Worm (Caenorhabditis elegans): ENCODE data around the gene T28F3.9.

T28F3.9 gene

DNA sequence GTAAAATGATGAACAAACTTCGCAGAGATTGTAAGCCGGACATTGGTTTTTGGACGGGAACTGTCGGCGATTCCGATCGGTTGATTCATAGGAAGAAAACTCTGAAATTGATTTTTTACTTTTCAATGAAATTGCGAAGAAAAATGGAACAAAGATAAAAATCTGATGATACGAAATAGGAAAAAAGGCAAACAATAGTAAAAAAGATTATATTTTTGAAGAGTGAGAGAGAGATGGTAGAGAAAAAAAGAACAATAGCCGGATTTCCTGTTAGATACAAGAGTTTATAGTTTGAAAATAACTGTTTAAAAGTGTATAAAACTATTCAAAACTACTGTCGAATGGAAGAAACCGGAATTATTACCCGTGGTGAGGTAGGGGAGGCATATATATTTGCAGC lies 24.2 kb upstream of the T28F3.9 start, which contains the start of gene nra-1:
Gene nra-1 (minus strand): TSS at position 101 of the 400 bp plus-strand sequence.
- no peak for TF ChIP-seq ceh-16 (tag; optimal IDR thresholded peaks at IDR 0.05)
- TF ChIP-seq sea-2 (GFP tag; optimal IDR thresholded peaks at IDR 0.05): no peak
- no peak for TF ChIP-seq ama-1 (optimal IDR thresholded peaks at IDR 0.05)
- no peak for TF ChIP-seq nhr-23 (tag; optimal IDR thresholded peaks at IDR 0.05)
- TF ChIP-seq elt-3 (tag; optimal IDR thresholded peaks at IDR 0.05): no peak
- TF ChIP-seq nhr-43 (tag; optimal IDR thresholded peaks at IDR 0.05; ENCODE audit: poor library complexity, severe bottlenecking): no peak
- no peak for TF ChIP-seq ceh-28 (tag; optimal IDR thresholded peaks at IDR 0.05)
- TF ChIP-seq nhr-76 (tag; optimal IDR thresholded peaks at IDR 0.05): no peak
- no peak for TF ChIP-seq daf-12 (tag; optimal IDR thresholded peaks at IDR 0.05)
- no peak for TF ChIP-seq nhr-77 (tag; optimal IDR thresholded peaks at IDR 0.05)
- TF ChIP-seq lsy-12 (tag; optimal IDR thresholded peaks at IDR 0.05): no peak
- TF ChIP-seq tbx-2 (tag; optimal IDR thresholded peaks at IDR 0.05): no peak
- TF ChIP-seq elt-1 (tag; optimal IDR thresholded peaks at IDR 0.05): no peak
- TF ChIP-seq pqm-1 (tag; optimal IDR thresholded peaks at IDR 0.05): no peak
- TF ChIP-seq lin-39 (tag; optimal IDR thresholded peaks at IDR 0.05): no peak
- TF ChIP-seq nhr-237 (tag; optimal IDR thresholded peaks at IDR 0.05): no peak
- no peak for TF ChIP-seq ceh-9 (tag; optimal IDR thresholded peaks at IDR 0.05)
- no peak for TF ChIP-seq pha-4 (tag; optimal IDR thresholded peaks at IDR 0.05)

DNA sequence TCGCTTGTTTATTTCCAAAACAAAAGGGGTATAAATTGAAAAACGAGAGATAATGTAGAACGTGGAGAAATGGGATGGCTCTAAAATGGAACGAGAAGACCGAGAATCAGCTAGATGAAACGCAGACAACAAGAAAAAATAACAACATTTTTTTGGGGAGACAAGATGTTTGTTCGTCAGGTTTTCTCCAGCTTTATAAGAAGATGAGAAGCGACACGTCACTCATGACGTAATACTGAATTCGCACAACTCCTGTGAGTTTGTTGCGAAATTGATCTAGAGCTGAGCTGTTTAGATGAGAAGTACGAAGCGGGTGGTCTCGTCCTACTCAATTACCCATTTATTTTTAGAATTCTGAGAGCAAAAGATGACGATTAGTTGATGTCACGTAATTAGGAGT lies 23.0 kb upstream of the T28F3.9 start:
- peak; percentile 33 for TF ChIP-seq fkh-10 (GFP tag; optimal IDR thresholded peaks at IDR 0.05)
- peak; percentile 49 for TF ChIP-seq nfya-1 (tag; optimal IDR thresholded peaks at IDR 0.05; ENCODE audit: insufficient read depth)
- TF ChIP-seq mml-1 (tag; optimal IDR thresholded peaks at IDR 0.05): no peak
- peak; percentile 29 for TF ChIP-seq snpc-4 (tag; optimal IDR thresholded peaks at IDR 0.05)
- no peak for TF ChIP-seq tbx-2 (tag; optimal IDR thresholded peaks at IDR 0.05)
- no peak for TF ChIP-seq mdl-1 (tag; optimal IDR thresholded peaks at IDR 0.05)
- TF ChIP-seq lin-39 (tag; optimal IDR thresholded peaks at IDR 0.05): peak; percentile 35
- TF ChIP-seq ceh-16 (tag; optimal IDR thresholded peaks at IDR 0.05): no peak
- TF ChIP-seq skn-1 (tag; optimal IDR thresholded peaks at IDR 0.05): no peak

DNA sequence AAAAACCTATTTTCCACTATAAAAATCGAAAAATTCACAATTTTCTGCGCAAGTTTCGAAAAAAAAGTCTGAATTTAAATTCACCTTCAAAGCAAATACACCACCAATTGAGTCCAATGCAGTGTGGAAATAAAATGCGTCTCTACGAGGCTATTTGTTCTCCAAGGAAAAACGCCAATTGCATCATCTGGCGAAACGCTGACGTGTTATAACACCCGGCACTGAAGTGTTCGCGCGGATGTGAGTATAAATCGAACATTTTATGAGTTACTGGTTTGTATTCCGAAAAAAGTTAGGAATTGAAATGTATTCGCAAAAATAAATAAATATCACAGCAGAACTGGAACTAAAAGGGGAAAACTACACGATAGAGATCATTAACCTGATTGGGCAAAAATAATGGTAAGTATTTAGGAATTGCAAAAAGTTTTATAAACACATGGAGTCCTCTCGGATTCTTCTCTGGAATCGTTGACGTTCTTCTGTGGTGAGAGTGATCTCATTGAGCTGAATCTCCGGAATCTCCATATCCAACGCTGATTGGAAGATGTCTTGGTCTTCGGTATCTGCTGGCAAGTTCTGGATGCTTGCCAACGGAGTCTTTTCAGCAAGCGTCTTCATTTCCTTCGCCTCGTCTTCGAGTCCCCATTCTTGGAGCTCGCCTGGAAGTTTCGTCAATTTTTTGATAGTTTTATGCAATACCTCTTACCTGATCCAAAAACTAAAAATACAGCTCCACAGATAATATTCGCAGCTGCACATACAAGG lies 20.2 kb upstream of the T28F3.9 start, which contains the start of gene zipt-7.1:
Gene zipt-7.1 (minus strand): TSS at position 232 of the 768 bp plus-strand sequence.
- TF ChIP-seq sea-2 (GFP tag; optimal IDR thresholded peaks at IDR 0.05) (no peak), elt-3 (tag; optimal IDR thresholded peaks at IDR 0.05) (no peak), egl-5 (tag; optimal IDR thresholded peaks at IDR 0.05) (peak; percentile 13), R02D3.7 (tag; optimal IDR thresholded peaks at IDR 0.05) (no peak), elt-2 (tag; optimal IDR thresholded peaks at IDR 0.05) (peak; percentile 3)

DNA sequence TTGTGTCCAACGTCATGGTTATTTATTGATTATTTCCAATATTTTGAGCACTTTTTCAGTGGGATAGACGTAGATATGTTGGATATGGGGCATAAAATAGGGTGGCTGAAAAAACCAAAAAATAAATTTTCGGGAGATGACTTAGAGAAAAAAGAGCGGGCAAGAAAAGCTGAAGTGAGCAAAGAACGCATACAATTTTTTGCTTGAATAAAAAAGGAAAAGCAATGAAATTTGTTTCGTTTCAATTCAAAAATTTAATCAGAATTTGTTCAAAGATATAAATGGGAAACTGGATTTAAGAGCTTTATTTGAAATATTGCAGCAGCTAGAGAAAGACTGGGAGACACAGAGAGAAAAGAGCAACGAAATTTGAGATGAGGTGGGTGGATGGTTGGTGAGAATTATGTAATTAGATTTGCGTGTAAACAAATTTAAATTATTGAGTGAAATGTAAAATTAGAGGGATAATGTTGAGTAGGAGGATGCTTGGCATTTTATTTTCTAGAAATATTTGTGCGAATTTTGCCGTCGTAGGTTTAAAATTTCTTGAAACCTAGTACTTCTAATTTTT lies 16.6 kb upstream of the T28F3.9 start, which contains the start of the genes T28F3.11 and slc-17.4:
Gene T28F3.11 (minus strand): TSS at position 51 of the 571 bp plus-strand sequence.
Gene slc-17.4 (minus strand): TSS at position 105 of the 571 bp plus-strand sequence.
- TF ChIP-seq egl-5 (tag; optimal IDR thresholded peaks at IDR 0.05) (no peak), lin-39 (tag; optimal IDR thresholded peaks at IDR 0.05) (no peak), daf-12 (tag; optimal IDR thresholded peaks at IDR 0.05) (no peak), mml-1 (tag; optimal IDR thresholded peaks at IDR 0.05) (no peak), jun-1 (tag; optimal IDR thresholded peaks at IDR 0.05) (no peak), skn-1 (tag; optimal IDR thresholded peaks at IDR 0.05) (no peak), egl-27 (tag; optimal IDR thresholded peaks at IDR 0.05) (no peak), nhr-77 (tag; optimal IDR thresholded peaks at IDR 0.05) (no peak), pqm-1 (tag; optimal IDR thresholded peaks at IDR 0.05) (no peak), ceh-82 (tag; optimal IDR thresholded peaks at IDR 0.05) (no peak), snpc-4 (tag; optimal IDR thresholded peaks at IDR 0.05) (no peak), nhr-11 (tag; optimal IDR thresholded peaks at IDR 0.05) (no peak), nhr-76 (tag; optimal IDR thresholded peaks at IDR 0.05) (no peak), sea-2 (GFP tag; optimal IDR thresholded peaks at IDR 0.05) (no peak), eor-1 (tag; optimal IDR thresholded peaks at IDR 0.05) (no peak)

ce11 chrIV:17292350-17292749 lies 16.0 kb upstream of the T28F3.9 start:
- TF ChIP-seq elt-2 (tag; optimal IDR thresholded peaks at IDR 0.05): peak; percentile 59
- peak; percentile 72 for TF ChIP-seq pqm-1 (tag; optimal IDR thresholded peaks at IDR 0.05)
- TF ChIP-seq ZK546.5 (tag; optimal IDR thresholded peaks at IDR 0.05): no peak
